Fruit fly (Drosophila melanogaster): ENCODE results near the gene Samuel.

The Samuel gene

DNA sequence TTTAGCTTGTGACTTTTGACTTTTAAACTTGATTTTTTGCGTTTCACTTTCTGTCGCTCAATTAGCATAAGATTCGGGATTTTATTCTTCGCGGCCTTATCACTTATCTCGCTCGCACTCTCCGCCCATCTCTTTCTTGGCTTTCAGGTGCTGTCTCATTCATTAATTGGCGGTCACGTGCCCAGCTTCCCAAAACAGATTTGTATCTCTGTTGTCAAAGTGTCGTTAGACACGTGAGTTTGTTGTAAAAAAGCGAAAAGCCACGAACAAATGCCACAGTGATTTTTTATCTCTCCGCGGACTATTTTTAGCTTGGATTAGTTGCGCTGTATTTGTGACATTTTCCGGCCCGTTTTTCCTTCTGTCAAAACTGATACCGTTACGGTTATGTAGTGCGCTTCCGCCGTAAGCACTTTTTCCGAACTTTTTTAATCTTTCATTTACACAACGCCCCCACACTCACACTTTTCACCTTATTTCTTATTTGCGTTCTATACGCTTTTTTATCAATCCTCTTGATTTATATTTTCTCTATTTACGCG, 9.9 kb downstream of the Samuel start (continued):
- TF ChIP-seq mld (GFP tag; IDR thresholded peaks at IDR 0.05; ENCODE audit: partially characterized antibody) (no peak), fd96Cb (tag; optimal IDR thresholded peaks at IDR 0.05) (no peak), CG3847 (GFP tag; IDR thresholded peaks at IDR 0.05) (no peak), CG16815 (GFP tag; optimal IDR thresholded peaks at IDR 0.05) (no peak), wek (GFP tag; optimal IDR thresholded peaks at IDR 0.05) (no peak), wor (GFP tag; IDR thresholded peaks at IDR 0.05) (no peak), Aef1 (GFP tag; IDR thresholded peaks at IDR 0.05) (no peak), CG8478 (optimal IDR thresholded peaks at IDR 0.05) (no peak), CG30403 (GFP tag; optimal IDR thresholded peaks at IDR 0.05) (no peak)

DNA sequence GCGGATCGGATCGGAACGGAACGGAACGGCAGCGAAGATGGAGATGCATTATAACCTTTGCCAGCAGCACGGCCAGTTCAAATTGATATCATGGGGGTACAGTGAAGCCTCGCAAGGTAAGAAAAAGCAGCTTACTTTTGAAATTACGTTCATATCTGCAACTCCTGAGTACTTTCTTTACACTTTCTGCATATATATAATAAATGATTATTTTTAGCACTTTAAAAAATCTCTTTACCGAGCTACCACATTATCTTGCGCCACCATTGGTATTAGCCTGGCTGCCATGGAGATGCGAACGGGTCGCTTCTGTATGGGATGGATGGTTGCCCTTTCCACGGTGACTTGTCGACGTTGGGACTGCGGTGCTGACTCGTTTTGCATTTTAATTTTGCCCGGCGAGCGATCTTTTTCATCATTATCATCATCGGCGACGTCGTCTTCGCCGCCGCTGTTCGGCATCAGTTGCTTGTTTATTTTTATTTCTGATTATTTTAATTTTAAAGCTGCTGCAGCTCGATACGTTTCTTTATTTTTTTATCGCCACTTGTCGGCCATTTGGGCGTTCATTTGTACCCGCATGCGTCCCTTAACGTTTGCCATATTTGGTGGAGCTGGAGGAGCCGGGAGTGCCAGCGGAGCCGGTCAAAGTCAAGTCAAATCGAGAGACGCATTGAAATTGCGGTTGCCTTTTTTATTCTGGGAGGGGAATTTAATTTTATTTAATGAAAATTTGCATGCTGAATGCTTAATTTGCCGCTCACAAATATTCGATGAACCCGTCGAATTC, 13.6 kb downstream of the Samuel start:
- TF ChIP-seq ci (GFP tag; IDR thresholded peaks at IDR 0.05) (peak; percentile 55; the same call in 1 of the 3 replicates), lbe (GFP tag; optimal IDR thresholded peaks at IDR 0.05) (peak; percentile 91), klu (GFP tag; IDR thresholded peaks at IDR 0.05) (0 out of 2 replicates have a peak, but pooled peaks have one; percentile 7), fd102C (GFP tag; optimal IDR thresholded peaks at IDR 0.05) (no peak), hkb (optimal IDR thresholded peaks at IDR 0.05) (no peak), hkb (GFP tag; IDR thresholded peaks at IDR 0.05) (peak; percentile 57), CG17328 (GFP tag; IDR thresholded peaks at IDR 0.05) (peak; percentile 57; the same call in 1 of the 2 replicates), ase (GFP tag; IDR thresholded peaks at IDR 0.05) (0 out of 3 replicates have a peak, but pooled peaks have one; percentile 36), sens (GFP tag) (peak; percentile 13), CG43689 (GFP tag; IDR thresholded peaks at IDR 0.05) (0 out of 2 replicates have a peak, but pooled peaks have one; percentile 22), E2f1 (GFP tag; IDR thresholded peaks at IDR 0.05) (0 out of 2 replicates have a peak, but pooled peaks have one; percentile 15), CG5180 (GFP tag; optimal IDR thresholded peaks at IDR 0.05) (no peak), CG15269 (tag; optimal IDR thresholded peaks at IDR 0.05) (peak; percentile 37), Nf-YC (tag; optimal IDR thresholded peaks at IDR 0.05) (no peak), row (GFP tag; IDR thresholded peaks at IDR 0.05) (peak; percentile 65), Oli (tag; optimal IDR thresholded peaks at IDR 0.05) (peak; percentile 40), fd96Cb (tag; optimal IDR thresholded peaks at IDR 0.05) (peak; percentile 6), lmd (GFP tag; IDR thresholded peaks at IDR 0.05) (peak; percentile 46), Oaz (GFP tag; IDR thresholded peaks at IDR 0.05) (peak; percentile 48; the same call in 1 of the 2 replicates), CG14441 (GFP tag; IDR thresholded peaks at IDR 0.05) (peak; percentile 76), unpg (GFP tag; optimal IDR thresholded peaks at IDR 0.05) (peak; percentile 28), stwl (tag; optimal IDR thresholded peaks at IDR 0.05) (no peak), lab (GFP tag; optimal IDR thresholded peaks at IDR 0.05) (peak; percentile 38), NC2β (GFP tag; optimal IDR thresholded peaks at IDR 0.05) (no peak), CG32772 (GFP tag; IDR thresholded peaks at IDR 0.05) (peak; percentile 34; the same call in 1 of the 2 replicates), HLH3B (GFP tag; IDR thresholded peaks at IDR 0.05) (peak; percentile 67), pan (optimal IDR thresholded peaks at IDR 0.05) (no peak), pan (GFP tag; optimal IDR thresholded peaks at IDR 0.05 in 1 of 2, IDR thresholded peaks at IDR 0.05 in 1 of 2) (peak in 1 of 2 experiments; percentile 75), corto (GFP tag; optimal IDR thresholded peaks at IDR 0.05) (peak; percentile 92), ind (GFP tag; optimal IDR thresholded peaks at IDR 0.05) (peak; percentile 24), CG12219 (GFP tag; optimal IDR thresholded peaks at IDR 0.05) (no peak), gem (tag; optimal IDR thresholded peaks at IDR 0.05) (peak; percentile 42), sisA (GFP tag; IDR thresholded peaks at IDR 0.05) (0 out of 2 replicates have a peak, but pooled peaks have one; percentile 37), wor (GFP tag; IDR thresholded peaks at IDR 0.05) (0 out of 2 replicates have a peak, but pooled peaks have one; percentile 11), CG11093 (GFP tag; IDR thresholded peaks at IDR 0.05) (no peak), Dip3 (GFP tag; optimal IDR thresholded peaks at IDR 0.05) (no peak), nom (GFP tag; optimal IDR thresholded peaks at IDR 0.05) (peak; percentile 85), CG6175 (GFP tag; IDR thresholded peaks at IDR 0.05) (no peak), tx (GFP tag; optimal IDR thresholded peaks at IDR 0.05) (no peak), CG2712 (tag; optimal IDR thresholded peaks at IDR 0.05) (peak; percentile 2), Rx (GFP tag; IDR thresholded peaks at IDR 0.05) (0 out of 2 replicates have a peak, but pooled peaks have one; percentile 11)

All from whole organism, embryonic.